Worm (Caenorhabditis elegans): ENCODE results near the gene lnp-1.
"Not testable (repeated sequence)": the region's sequence is repeated elsewhere in the genome, so short reads cannot be mapped to it uniquely, and the experiment has no call there.

Gene lnp-1

DNA sequence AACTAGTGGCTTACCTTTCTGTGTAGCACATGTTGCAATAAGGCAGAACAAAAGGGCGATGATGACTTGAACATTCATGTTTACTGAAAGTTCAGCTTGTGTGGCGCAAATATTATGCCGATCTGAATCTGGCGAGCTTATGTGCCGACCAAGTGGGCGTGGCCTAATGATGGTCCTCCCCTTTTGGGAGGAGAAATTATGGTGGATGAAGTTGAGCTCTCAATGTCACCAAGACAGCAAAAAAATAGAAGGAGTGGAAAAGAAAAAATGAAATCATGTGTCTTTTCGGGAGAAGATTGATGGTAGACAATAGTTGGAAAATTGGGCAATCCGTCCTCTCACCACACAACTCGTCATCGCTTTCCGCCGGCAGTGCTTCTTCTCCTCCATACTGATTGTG, 3.7 kb downstream of the lnp-1 start, which contains the start of gene flp-12:
flp-12 (minus strand) TSS at position 101 of the 400 bp plus-strand sequence.
- TF ChIP-seq dmd-9 (GFP tag; IDR thresholded peaks at IDR 0.05), result no peak

- TF ChIP-seq set-16 (GFP tag; IDR thresholded peaks at IDR 0.05), result peak; percentile 81
- TF ChIP-seq mxl-2 (GFP tag; conservative IDR thresholded peaks at IDR 0.05), result no peak
Measured at ce11 chrX:4597419-4597818, 8.9 kb downstream of the lnp-1 start.

ce11 chrX:4599526-4599925, 11.0 kb downstream of the lnp-1 start:
- TF ChIP-seq aha-1 (tag) (peak; percentile 75), ceh-82 (tag; optimal IDR thresholded peaks at IDR 0.05) (no peak), saeg-2 (GFP tag; IDR thresholded peaks at IDR 0.05) (no peak), zag-1 (tag; optimal IDR thresholded peaks at IDR 0.05) (no peak), lin-39 (tag; optimal IDR thresholded peaks at IDR 0.05) (no peak), hlh-30 (tag; optimal IDR thresholded peaks at IDR 0.05; ENCODE audit: insufficient read depth) (no peak)

DNA sequence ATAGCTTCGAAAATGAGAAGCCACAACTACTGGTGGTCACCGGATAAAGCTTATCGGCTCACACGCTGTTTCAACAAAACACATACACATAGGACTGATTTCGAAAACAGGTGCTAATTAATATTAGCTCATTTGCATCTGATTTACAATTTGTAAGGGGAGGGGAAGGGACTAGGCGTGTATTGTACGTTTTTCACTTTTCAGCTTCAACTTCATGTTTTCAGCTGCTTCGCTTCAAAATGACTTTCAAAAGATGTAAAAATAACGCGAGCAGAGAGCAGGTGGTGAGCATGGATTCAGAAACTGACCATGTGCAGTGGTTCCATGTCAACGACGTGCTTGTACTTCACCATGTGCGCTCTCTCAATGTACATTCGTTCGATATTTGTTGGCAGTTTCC, 12.4 kb downstream of the lnp-1 start:
- TF ChIP-seq skn-1 (tag; optimal IDR thresholded peaks at IDR 0.05), result no peak
- peak in 1 of 2 experiments; percentile 94 for TF ChIP-seq unc-62 (GFP tag; optimal IDR thresholded peaks at IDR 0.05 in 1 of 2)
- TF ChIP-seq unc-62 (tag; optimal IDR thresholded peaks at IDR 0.05), result no peak

ce11 chrX:4604185-4604584, 15.6 kb downstream of the lnp-1 start:
- TF ChIP-seq unc-62 (GFP tag; optimal IDR thresholded peaks at IDR 0.05 in 1 of 2) (peak in 1 of 2 experiments; percentile 74), unc-62 (tag; optimal IDR thresholded peaks at IDR 0.05) (no peak), sdz-12 (GFP tag; optimal IDR thresholded peaks at IDR 0.05) (no peak), aha-1 (tag) (peak; percentile 2), dve-1 (tag; optimal IDR thresholded peaks at IDR 0.05; ENCODE audit: insufficient read depth) (no peak)

DNA sequence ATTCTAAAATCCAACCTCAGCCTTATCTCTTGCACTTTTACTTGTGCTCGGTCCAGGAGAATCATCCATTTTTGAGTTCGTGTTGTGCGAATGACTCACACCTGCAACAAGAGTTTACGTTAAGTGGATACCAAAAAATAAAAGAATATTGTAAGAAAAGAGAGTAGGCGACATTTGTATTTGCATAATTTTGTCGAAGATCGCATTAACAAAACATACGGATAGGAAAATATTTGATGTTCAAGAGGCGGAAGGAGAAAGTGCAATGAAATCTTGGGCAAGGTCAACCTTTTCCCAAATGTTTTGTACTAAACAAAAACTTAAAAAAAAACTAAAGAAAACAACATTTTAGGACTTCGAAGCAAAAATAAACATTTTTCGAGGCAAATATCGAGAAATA, 17.3 kb downstream of the lnp-1 start, which contains the start of gene spat-3:
spat-3 (minus strand) TSS at position 101 of the 400 bp plus-strand sequence.
- TF ChIP-seq attf-4 (tag; optimal IDR thresholded peaks at IDR 0.05), result no peak
- TF ChIP-seq ctbp-1 (GFP tag; IDR thresholded peaks at IDR 0.05), result no peak
- TF ChIP-seq nhr-77 (tag; optimal IDR thresholded peaks at IDR 0.05), result no peak
- TF ChIP-seq cey-2 (tag; optimal IDR thresholded peaks at IDR 0.05; ENCODE audit: borderline replicate concordance, insufficient read depth), result no peak
- no peak for TF ChIP-seq mxl-2 (GFP tag; conservative IDR thresholded peaks at IDR 0.05)
- no peak for TF ChIP-seq zfp-3 (GFP tag; conservative IDR thresholded peaks at IDR 0.05)
- no peak for TF ChIP-seq unc-62 (GFP tag; optimal IDR thresholded peaks at IDR 0.05 in 1 of 2)
- TF ChIP-seq unc-62 (tag; optimal IDR thresholded peaks at IDR 0.05), result no peak
- TF ChIP-seq F49E8.2 (tag; optimal IDR thresholded peaks at IDR 0.05; ENCODE audit: borderline replicate concordance), result no peak
- no peak for TF ChIP-seq nhr-76 (tag; optimal IDR thresholded peaks at IDR 0.05)
- no peak for TF ChIP-seq hif-1 (tag; optimal IDR thresholded peaks at IDR 0.05)
- no peak for TF ChIP-seq mdl-1 (tag; optimal IDR thresholded peaks at IDR 0.05)
- TF ChIP-seq fos-1 (tag; optimal IDR thresholded peaks at IDR 0.05), result no peak
- TF ChIP-seq lin-13 (GFP tag; optimal IDR thresholded peaks at IDR 0.05), result no peak
- TF ChIP-seq egl-27 (tag; optimal IDR thresholded peaks at IDR 0.05), result no peak
- no peak for TF ChIP-seq tra-1 (GFP tag; IDR thresholded peaks at IDR 0.05)
- TF ChIP-seq snpc-4 (tag; optimal IDR thresholded peaks at IDR 0.05), result no peak
- no peak for TF ChIP-seq Y5F2A.4 (GFP tag; optimal IDR thresholded peaks at IDR 0.05)

DNA sequence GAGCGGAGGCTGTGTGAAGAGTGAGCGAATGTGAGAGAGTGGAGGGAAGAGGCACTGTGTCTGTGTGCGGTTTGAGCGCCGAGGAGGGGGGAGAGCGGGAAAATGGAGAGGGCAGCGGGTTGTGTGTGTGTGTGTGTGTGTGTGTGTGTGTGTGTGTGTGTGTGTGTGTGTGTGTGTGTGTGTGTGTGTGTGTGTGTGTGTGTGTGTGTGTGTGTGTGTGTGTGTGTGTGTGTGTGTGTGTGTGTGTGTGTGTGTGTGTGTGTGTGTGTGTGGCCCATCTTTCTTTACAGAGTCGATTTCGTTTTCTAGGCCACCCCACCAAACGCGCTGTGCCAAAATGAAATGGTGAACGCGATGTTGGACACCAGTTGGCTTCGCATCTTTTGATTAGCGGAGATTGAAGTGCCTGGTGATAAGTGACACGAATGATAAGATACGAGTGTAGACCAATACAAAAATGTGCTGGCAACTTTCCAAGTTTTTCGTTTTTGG, 17.9 kb downstream of the lnp-1 start:
- peak; percentile 94; the same call in 1 of the 2 replicates for TF ChIP-seq pha-4 (GFP tag; IDR thresholded peaks at IDR 0.05)
- TF ChIP-seq pha-4 (tag; optimal IDR thresholded peaks at IDR 0.05), result not testable (repeated sequence)
- TF ChIP-seq F44E2.7 (GFP tag; IDR thresholded peaks at IDR 0.05), result 0 out of 2 replicates have a peak, but pooled peaks have one; percentile 3
- peak; percentile 92 for TF ChIP-seq set-16 (GFP tag; IDR thresholded peaks at IDR 0.05)
- TF ChIP-seq nhr-42 (GFP tag; IDR thresholded peaks at IDR 0.05), result peak; percentile 91
- TF ChIP-seq spr-1 (tag; optimal IDR thresholded peaks at IDR 0.05), result peak; percentile 24
- TF ChIP-seq dmd-9 (GFP tag; IDR thresholded peaks at IDR 0.05), result peak; percentile 92
- peak; percentile 64 for TF ChIP-seq nhr-111 (GFP tag; optimal IDR thresholded peaks at IDR 0.05)
- peak; percentile 22 for TF ChIP-seq zfp-2 (tag; optimal IDR thresholded peaks at IDR 0.05)
- TF ChIP-seq mdt-29 (GFP tag; IDR thresholded peaks at IDR 0.05), result peak; percentile 55; the same call in 1 of the 2 replicates
- peak; percentile 56 for TF ChIP-seq hlh-30 (tag; optimal IDR thresholded peaks at IDR 0.05; ENCODE audit: insufficient read depth)
- peak; percentile 81 for TF ChIP-seq mep-1 (tag; optimal IDR thresholded peaks at IDR 0.05)
- TF ChIP-seq nhr-102 (tag; optimal IDR thresholded peaks at IDR 0.05), result peak; percentile 79
- TF ChIP-seq mes-2 (tag; optimal IDR thresholded peaks at IDR 0.05; ENCODE audit: poor library complexity, severe bottlenecking), result peak; percentile 55

Data from whole organism, L4 larva.